Worm (Caenorhabditis elegans) whole organism, young adult: ENCODE results near the gene rars-1.

Source experiments
- F22D6.2 ChIP-seq: sonication (generic microtip); optimal IDR thresholded peaks from 2 replicates; lab custom pipeline; 2016; ENCODE audit warnings: mild to moderate bottlenecking, missing genetic modification characterization, missing compliant biosample characterization
- F33H1.4 ChIP-seq: fragments of 200-800 bp; sonication (Bioruptor generic); IDR thresholded peaks from 2 replicates; pipeline ENCODE4 v1.3.6; 2022; ENCODE audit warnings: missing genetic modification reagents, missing genetic modification characterization, missing compliant biosample characterization
- F37B4.10 ChIP-seq: fragments of 200-800 bp; sonication (Bioruptor generic); IDR thresholded peaks from 2 replicates; pipeline ENCODE4 v1.3.6; 2022; ENCODE audit warnings: missing genetic modification characterization, missing compliant biosample characterization
- F39B2.1 ChIP-seq: fragments of 200-800 bp; sonication (Bioruptor generic); IDR thresholded peaks from 2 replicates; pipeline ENCODE4 v1.3.6; 2022; ENCODE audit warnings: missing genetic modification reagents, missing genetic modification characterization, missing compliant biosample characterization
- F57A8.1 ChIP-seq: fragments of 200-800 bp; sonication (Bioruptor generic); optimal IDR thresholded peaks from 2 replicates; lab custom pipeline; 2018; ENCODE audit warnings: mild to moderate bottlenecking, missing genetic modification characterization, moderate library complexity, missing compliant biosample characterization
- T07F8.4 ChIP-seq: sonication (generic microtip); optimal IDR thresholded peaks from 2 replicates; lab custom pipeline; 2016; ENCODE audit warnings: mild to moderate bottlenecking, missing genetic modification characterization, moderate library complexity, missing compliant biosample characterization
- Y53G8AR.9 ChIP-seq: fragments of 200-800 bp; sonication (Bioruptor generic); conservative IDR thresholded peaks from 2 replicates; pipeline ENCODE4 v1.3.6; 2022; ENCODE audit warnings: missing genetic modification reagents, missing genetic modification characterization, missing compliant biosample characterization
- aptf-2 ChIP-seq: fragments of 200-800 bp; sonication (Bioruptor generic); conservative IDR thresholded peaks from 2 replicates; pipeline ENCODE4 v1.3.6; 2022; ENCODE audit warnings: missing genetic modification reagents, missing genetic modification characterization, missing compliant biosample characterization
- attf-3 ChIP-seq: fragments of 200-800 bp; sonication (Bioruptor generic); conservative IDR thresholded peaks from 2 replicates; pipeline ENCODE4 v1.3.6; 2022; ENCODE audit warnings: missing genetic modification reagents, missing genetic modification characterization, missing compliant biosample characterization
- attf-5 ChIP-seq: fragments of 200-800 bp; sonication (Bioruptor generic); optimal IDR thresholded peaks from 2 replicates; lab custom pipeline; 2018; ENCODE audit warnings: mild to moderate bottlenecking, missing genetic modification characterization, missing compliant biosample characterization
- ceh-40 ChIP-seq: fragments of 200-800 bp; sonication (Bioruptor generic); IDR thresholded peaks from 2 replicates; pipeline ENCODE4 v1.3.6; 2022; ENCODE audit warnings: missing genetic modification characterization, missing compliant biosample characterization
- die-1 ChIP-seq: sonication (generic microtip); optimal IDR thresholded peaks from 2 replicates; lab custom pipeline; 2016; ENCODE audit warnings: missing genotype, mild to moderate bottlenecking, missing genetic modification characterization, missing compliant biosample characterization
- dpff-1 ChIP-seq: sonication (generic microtip); optimal IDR thresholded peaks from 2 replicates; lab custom pipeline; 2017; ENCODE audit warnings: mild to moderate bottlenecking, missing genetic modification characterization, missing compliant biosample characterization
- efl-1 ChIP-seq: fragments of 150-350 bp; optimal IDR thresholded peaks from 2 replicates; lab custom pipeline; 2014; ENCODE audit warnings: missing biosample characterization, missing genetic modification reagents, missing genetic modification characterization
- fkh-3 ChIP-seq: sonication (generic microtip); optimal IDR thresholded peaks from 2 replicates; lab custom pipeline; 2016; ENCODE audit warnings: mild to moderate bottlenecking, missing genetic modification characterization, missing compliant biosample characterization
- hlh-26 ChIP-seq: fragments of 200-800 bp; sonication (Bioruptor generic); conservative IDR thresholded peaks from 2 replicates; pipeline ENCODE4 v1.3.6; 2022; ENCODE audit warnings: missing genetic modification reagents, missing genetic modification characterization, missing compliant biosample characterization
- hrde-1 ChIP-seq: sonication (generic microtip); optimal IDR thresholded peaks from 2 replicates; lab custom pipeline; 2016; ENCODE audit warnings: missing genetic modification characterization, mild to moderate bottlenecking, missing compliant biosample characterization, moderate library complexity, missing genotype, missing genetic modification reagents, borderline replicate concordance
- lin-26 ChIP-seq: fragments of 200-800 bp; sonication (Bioruptor generic); IDR thresholded peaks from 2 replicates; pipeline ENCODE4 v1.3.6; 2022; ENCODE audit warnings: missing genetic modification reagents, missing genetic modification characterization, missing compliant biosample characterization
- lin-35 ChIP-seq, 3 experiments: fragments of 150-350 bp in 2 of 3; sonication (generic microtip) in 1 of 3; optimal IDR thresholded peaks; 2 replicates each; lab custom pipeline; 2014 to 2018; ENCODE audit warnings: missing biosample characterization in 3 of 3, missing genetic modification characterization in 3 of 3, missing genetic modification reagents in 3 of 3
- lsl-1 ChIP-seq: fragments of 200-800 bp; sonication (Bioruptor generic); optimal IDR thresholded peaks from 2 replicates; lab custom pipeline; 2018; ENCODE audit warnings: mild to moderate bottlenecking, missing genetic modification characterization, moderate library complexity, missing compliant biosample characterization
- madf-3 ChIP-seq: fragments of 200-800 bp; sonication (Bioruptor generic); IDR thresholded peaks from 2 replicates; pipeline ENCODE4 v1.3.6; 2022; ENCODE audit warnings: missing genetic modification reagents, missing genetic modification characterization, missing compliant biosample characterization
- madf-6 ChIP-seq: fragments of 200-800 bp; sonication (Bioruptor generic); IDR thresholded peaks from 2 replicates; pipeline ENCODE4 v1.3.6; 2022; ENCODE audit warnings: missing genetic modification reagents, missing genetic modification characterization, missing compliant biosample characterization
- madf-8 ChIP-seq: fragments of 200-800 bp; sonication (Bioruptor generic); conservative IDR thresholded peaks from 2 replicates; pipeline ENCODE4 v1.3.6; 2022; ENCODE audit warnings: missing genetic modification reagents, missing genetic modification characterization, missing compliant biosample characterization
- mel-28 ChIP-seq: sonication (generic microtip); optimal IDR thresholded peaks from 2 replicates; lab custom pipeline; 2016; ENCODE audit warnings: borderline replicate concordance, mild to moderate bottlenecking, missing genetic modification characterization, missing compliant biosample characterization
- mxl-1 ChIP-seq: sonication (generic microtip); optimal IDR thresholded peaks from 2 replicates; lab custom pipeline; 2016; ENCODE audit warnings: missing genetic modification characterization, missing compliant biosample characterization
- nfya-2 ChIP-seq: fragments of 200-800 bp; sonication (Bioruptor generic); IDR thresholded peaks from 2 replicates; pipeline ENCODE4 v1.3.6; 2022; ENCODE audit warnings: missing genetic modification reagents, missing genetic modification characterization, missing compliant biosample characterization
- nfyb-1 ChIP-seq: fragments of 200-800 bp; sonication (Bioruptor generic); IDR thresholded peaks from 2 replicates; pipeline ENCODE4 v1.3.6; 2022; ENCODE audit warnings: missing genetic modification reagents, missing genetic modification characterization, missing compliant biosample characterization
- nhr-27 ChIP-seq: fragments of 200-800 bp; sonication (Bioruptor generic); optimal IDR thresholded peaks from 2 replicates; lab custom pipeline; 2018; ENCODE audit warnings: mild to moderate bottlenecking, missing genetic modification characterization, moderate library complexity, missing compliant biosample characterization
- repo-1 ChIP-seq: sonication (generic microtip); optimal IDR thresholded peaks from 2 replicates; lab custom pipeline; 2017; ENCODE audit warnings: mild to moderate bottlenecking, missing genetic modification characterization, missing compliant biosample characterization
- sptf-2 ChIP-seq: fragments of 200-800 bp; sonication (Bioruptor generic); optimal IDR thresholded peaks from 2 replicates; lab custom pipeline; 2018; ENCODE audit warnings: mild to moderate bottlenecking, missing genetic modification characterization, missing compliant biosample characterization
- unc-130 ChIP-seq: sonication (generic microtip); optimal IDR thresholded peaks from 2 replicates; lab custom pipeline; 2016; ENCODE audit warnings: missing genetic modification reagents, missing genetic modification characterization, missing compliant biosample characterization
- ztf-22 ChIP-seq: fragments of 200-800 bp; sonication (Bioruptor generic); optimal IDR thresholded peaks from 2 replicates; lab custom pipeline; 2018; ENCODE audit warnings: mild to moderate bottlenecking, missing genetic modification characterization, moderate library complexity, missing compliant biosample characterization
- ztf-3 ChIP-seq: fragments of 200-800 bp; sonication (Bioruptor generic); optimal IDR thresholded peaks from 2 replicates; lab custom pipeline; 2018; ENCODE audit warnings: mild to moderate bottlenecking, missing genetic modification characterization, missing compliant biosample characterization

rars-1 gene

ce11 chrIII:4939267-4939666, 22.3 kb upstream of the rars-1 start, which contains the start of gene rpb-2:
Gene rpb-2, plus strand, starts transcription at chrIII:4939567.
- TF ChIP-seq madf-3 = no peak
- TF ChIP-seq Y53G8AR.9 (GFP tag; lab: Robert Waterston, UW) = 0 out of 2 replicates have a peak, but pooled peaks have one; percentile 17
- no peak for TF ChIP-seq T07F8.4 (tag; lab: Kevin White, UChicago)
- TF ChIP-seq ztf-22 (GFP tag; lab: Kevin White, UChicago) = no peak
- TF ChIP-seq F39B2.1 (GFP tag; lab: Robert Waterston, UW) = no peak
- no peak for TF ChIP-seq die-1
- TF ChIP-seq repo-1 = no peak
- no peak for TF ChIP-seq F22D6.2
- no peak for TF ChIP-seq nfya-2 (GFP tag; lab: Robert Waterston, UW)

ce11 chrIII:4937022-4937421, 20.0 kb upstream of the rars-1 start, which contains the start of gene fsn-1:
Gene fsn-1, plus strand, starts transcription at chrIII:4937322.
- 0 out of 2 replicates have a peak, but pooled peaks have one; percentile 21 for TF ChIP-seq Y53G8AR.9 (GFP tag; lab: Robert Waterston, UW)
- TF ChIP-seq F57A8.1 = no peak
- TF ChIP-seq sptf-2 = no peak
- no peak for TF ChIP-seq nfya-2 (GFP tag; lab: Robert Waterston, UW)
- no peak for TF ChIP-seq ceh-40 (GFP tag; lab: Robert Waterston, UW)
- TF ChIP-seq mxl-1 (tag; lab: Kevin White, UChicago) = no peak
- TF ChIP-seq hlh-26 (GFP tag; lab: Robert Waterston, UW) = no peak
- 0 out of 2 replicates have a peak, but pooled peaks have one; percentile 37 for TF ChIP-seq madf-6 (GFP tag; lab: Robert Waterston, UW)
- TF ChIP-seq, all 124 proteins: peak for 2

- no peak for TF ChIP-seq aptf-2 (GFP tag; lab: Robert Waterston, UW)
- TF ChIP-seq lin-35 (GFP tag; optimal IDR thresholded peaks at IDR 0.05; lab: Kevin White, UChicago) = no peak
- no peak for TF ChIP-seq ztf-3
- TF ChIP-seq lsl-1 = no peak
- TF ChIP-seq die-1 = no peak
- TF ChIP-seq attf-3 (GFP tag; lab: Robert Waterston, UW) = peak; percentile 92
- TF ChIP-seq hrde-1 = no peak
- TF ChIP-seq mel-28 (tag; lab: Kevin White, UChicago) = no peak
- no peak for TF ChIP-seq fkh-3 (tag; lab: Kevin White, UChicago)
- TF ChIP-seq unc-130 = no peak
- TF ChIP-seq efl-1 (GFP tag; lab: Kevin White, UChicago) = peak; percentile 4
- TF ChIP-seq F37B4.10 (GFP tag; lab: Robert Waterston, UW) = no peak
- TF ChIP-seq attf-5 = no peak
- no peak for TF ChIP-seq dpff-1 (tag; lab: Kevin White, UChicago)
Measured at ce11 chrIII:4934896-4935628, 18.1 kb upstream of the rars-1 start, which contains the start of gene mrps-18C. Gene mrps-18C, plus strand, starts transcription at chrIII:4935578.

- TF ChIP-seq madf-8 (GFP tag; lab: Robert Waterston, UW) = no peak
- TF ChIP-seq attf-3 (GFP tag; lab: Robert Waterston, UW) = no peak
- no peak for TF ChIP-seq nfyb-1
- peak; percentile 56; the same call in 1 of the 2 replicates for TF ChIP-seq F33H1.4 (GFP tag; lab: Robert Waterston, UW)
- no peak for TF ChIP-seq lin-26 (GFP tag; lab: Robert Waterston, UW)
- peak; percentile 66 for TF ChIP-seq lsl-1
- no peak for TF ChIP-seq nhr-27 (tag; lab: Kevin White, UChicago)
Measured at ce11 chrIII:4932203-4932699, 15.3 kb upstream of the rars-1 start, which contains the start of the genes C26E6.12 and eri-9. Gene C26E6.12, minus strand, starts transcription at chrIII:4932253. Gene eri-9, plus strand, starts transcription at chrIII:4932450.
